Worm (Caenorhabditis elegans) whole organism, L2 larva: ENCODE results near the gene npp-20.

ENCODE experiments used
- C34F6.9 ChIP-seq: fragments of 150-350 bp; optimal IDR thresholded peaks from 2 replicates; lab custom pipeline; 2014; ENCODE audit warnings: missing biosample characterization, missing genetic modification characterization
- F13H6.1 ChIP-seq: sonication (generic microtip); optimal IDR thresholded peaks from 2 replicates; lab custom pipeline; 2016; ENCODE audit warnings: missing genetic modification characterization, missing compliant biosample characterization
- R02D3.7 ChIP-seq: fragments of 150-350 bp; optimal IDR thresholded peaks from 2 replicates; lab custom pipeline; 2014; ENCODE audit warnings: missing biosample characterization, missing genetic modification characterization
- Y55F3AM.14 ChIP-seq: fragments of 200-800 bp; sonication (Bioruptor generic); optimal IDR thresholded peaks from 2 replicates; lab custom pipeline; 2018; ENCODE audit warnings: mild to moderate bottlenecking, missing genetic modification characterization, missing compliant biosample characterization
- ZK546.5 ChIP-seq: sonication (generic microtip); optimal IDR thresholded peaks from 2 replicates; lab custom pipeline; 2017; ENCODE audit warnings: missing biosample characterization, missing genetic modification characterization
- alr-1 ChIP-seq: fragments of 150-350 bp; optimal IDR thresholded peaks from 2 replicates; lab custom pipeline; 2014; ENCODE audit warnings: missing biosample characterization, missing genetic modification characterization
- aly-2 ChIP-seq: fragments of 150-350 bp; optimal IDR thresholded peaks from 2 replicates; lab custom pipeline; 2014; ENCODE audit warnings: missing biosample characterization, missing genetic modification characterization
- ama-1 ChIP-seq: fragments of 150-350 bp; optimal IDR thresholded peaks from 2 replicates; lab custom pipeline; 2018; ENCODE audit warnings: inconsistent platforms
- blmp-1 ChIP-seq: sonication (generic microtip); optimal IDR thresholded peaks from 2 replicates; lab custom pipeline; 2017; ENCODE audit warnings: missing genetic modification characterization, mild to moderate bottlenecking, missing compliant biosample characterization, antibody characterized with exemption, moderate library complexity; ENCODE audit not compliant: insufficient read depth
- ceh-16 ChIP-seq: fragments of 150-350 bp; optimal IDR thresholded peaks from 2 replicates; lab custom pipeline; 2014; ENCODE audit warnings: missing biosample characterization, missing genetic modification characterization
- ceh-82 ChIP-seq: fragments of 150-350 bp; optimal IDR thresholded peaks from 2 replicates; lab custom pipeline; 2014; ENCODE audit warnings: missing biosample characterization, missing genetic modification characterization
- crh-2 ChIP-seq: sonication (generic microtip); optimal IDR thresholded peaks from 2 replicates; lab custom pipeline; 2017; ENCODE audit warnings: missing biosample characterization, missing genetic modification characterization
- dmd-4 ChIP-seq: sonication (generic microtip); optimal IDR thresholded peaks from 2 replicates; lab custom pipeline; 2017; ENCODE audit warnings: missing biosample characterization, missing genetic modification characterization
- elt-1 ChIP-seq: fragments of 150-350 bp; optimal IDR thresholded peaks from 2 replicates; lab custom pipeline; 2014; ENCODE audit warnings: missing biosample characterization, missing genetic modification characterization
- elt-3 ChIP-seq: sonication (generic microtip); optimal IDR thresholded peaks from 2 replicates; lab custom pipeline; 2017; ENCODE audit warnings: missing biosample characterization, missing genetic modification characterization
- fos-1 ChIP-seq: fragments of 150-350 bp; optimal IDR thresholded peaks from 2 replicates; lab custom pipeline; 2014; ENCODE audit warnings: missing biosample characterization, missing genetic modification characterization
- gmeb-1 ChIP-seq: fragments of 150-350 bp; optimal IDR thresholded peaks from 2 replicates; lab custom pipeline; 2014; ENCODE audit warnings: missing biosample characterization, missing genetic modification characterization
- lin-11 ChIP-seq: fragments of 150-350 bp; sonication (generic microtip); optimal IDR thresholded peaks from 2 replicates; lab custom pipeline; 2014; ENCODE audit warnings: missing biosample characterization, missing genetic modification characterization, inconsistent platforms, mixed read lengths
- lin-13 ChIP-seq: fragments of 150-350 bp; optimal IDR thresholded peaks from 2 replicates; lab custom pipeline; 2014; ENCODE audit warnings: missing biosample characterization, missing genetic modification reagents, missing genetic modification characterization
- lin-39 ChIP-seq: fragments of 150-350 bp; optimal IDR thresholded peaks from 2 replicates; lab custom pipeline; 2014; ENCODE audit warnings: missing biosample characterization, missing genetic modification reagents, missing genetic modification characterization
- lsy-2 ChIP-seq, 2 experiments: fragments of 150-350 bp in 1 of 2; sonication (generic microtip) in 1 of 2; optimal IDR thresholded peaks; 2 replicates each; lab custom pipeline; 2014 to 2017; ENCODE audit warnings: missing biosample characterization in 2 of 2, missing genetic modification characterization in 2 of 2
- mab-5 ChIP-seq: fragments of 150-350 bp; optimal IDR thresholded peaks from 2 replicates; lab custom pipeline; 2014; ENCODE audit warnings: missing biosample characterization, missing genetic modification characterization
- mbf-1 ChIP-seq: sonication (generic microtip); optimal IDR thresholded peaks from 2 replicates; lab custom pipeline; 2017; ENCODE audit warnings: missing biosample characterization, missing genetic modification characterization
- mdl-1 ChIP-seq, 2 experiments: fragments of 150-350 bp in 1 of 2; sonication (generic microtip) in 1 of 2; optimal IDR thresholded peaks; 2 replicates each; lab custom pipeline; 2017; ENCODE audit warnings: missing biosample characterization in 2 of 2, missing genetic modification characterization in 2 of 2
- nhr-10 ChIP-seq: sonication (generic microtip); optimal IDR thresholded peaks from 2 replicates; lab custom pipeline; 2017; ENCODE audit warnings: missing biosample characterization, missing genetic modification characterization
- nhr-11 ChIP-seq: fragments of 150-350 bp; optimal IDR thresholded peaks from 2 replicates; lab custom pipeline; 2014; ENCODE audit warnings: missing biosample characterization, missing genetic modification characterization
- nhr-12 ChIP-seq: fragments of 150-350 bp; optimal IDR thresholded peaks from 2 replicates; lab custom pipeline; 2014; ENCODE audit warnings: missing biosample characterization, missing genetic modification characterization
- nhr-129 ChIP-seq: fragments of 150-350 bp; optimal IDR thresholded peaks from 2 replicates; lab custom pipeline; 2014; ENCODE audit warnings: missing biosample characterization, missing genetic modification characterization
- nhr-21 ChIP-seq: fragments of 150-350 bp; optimal IDR thresholded peaks from 2 replicates; lab custom pipeline; 2014; ENCODE audit warnings: missing biosample characterization, missing genetic modification characterization
- nhr-23 ChIP-seq: fragments of 150-350 bp; optimal IDR thresholded peaks from 2 replicates; lab custom pipeline; 2014; ENCODE audit warnings: missing biosample characterization, missing genetic modification reagents, missing genetic modification characterization
- nhr-237 ChIP-seq: fragments of 150-350 bp; optimal IDR thresholded peaks from 2 replicates; lab custom pipeline; 2014; ENCODE audit warnings: missing biosample characterization, missing genetic modification characterization
- nhr-25 ChIP-seq: fragments of 150-350 bp; sonication (generic microtip); optimal IDR thresholded peaks from 3 replicates; lab custom pipeline; 2014; ENCODE audit warnings: missing biosample characterization, missing genetic modification characterization
- nhr-6 ChIP-seq: fragments of 150-350 bp; optimal IDR thresholded peaks from 2 replicates; lab custom pipeline; 2014; ENCODE audit warnings: missing biosample characterization, missing genetic modification characterization
- nhr-77 ChIP-seq: fragments of 150-350 bp; optimal IDR thresholded peaks from 2 replicates; lab custom pipeline; 2014; ENCODE audit warnings: missing biosample characterization, missing genetic modification characterization
- peb-1 ChIP-seq: fragments of 150-350 bp; optimal IDR thresholded peaks from 2 replicates; lab custom pipeline; 2014; ENCODE audit warnings: missing biosample characterization, missing genetic modification characterization
- sem-4 ChIP-seq: fragments of 150-350 bp; optimal IDR thresholded peaks from 2 replicates; lab custom pipeline; 2014; ENCODE audit warnings: missing biosample characterization, missing genetic modification reagents, missing genetic modification characterization
- skn-1 ChIP-seq: sonication (generic microtip); optimal IDR thresholded peaks from 2 replicates; lab custom pipeline; 2017; ENCODE audit warnings: missing biosample characterization, missing genetic modification characterization
- sma-3 ChIP-seq: sonication (generic microtip); optimal IDR thresholded peaks from 2 replicates; lab custom pipeline; 2016; ENCODE audit warnings: missing genetic modification reagents, missing genetic modification characterization, missing compliant biosample characterization
- sma-9 ChIP-seq, 2 experiments: fragments of 150-350 bp in 1 of 2; sonication (generic microtip) in 1 of 2; optimal IDR thresholded peaks; 2 replicates each; lab custom pipeline; 2014 to 2016; ENCODE audit warnings: missing genetic modification characterization in 2 of 2, mild to moderate bottlenecking in 1 of 2, missing biosample characterization in 1 of 2, missing compliant biosample characterization in 1 of 2, missing genetic modification reagents in 1 of 2, moderate library complexity in 1 of 2
- snpc-4 ChIP-seq: fragments of 150-350 bp; optimal IDR thresholded peaks from 2 replicates; lab custom pipeline; 2014; ENCODE audit warnings: missing biosample characterization, missing genetic modification characterization
- unc-39 ChIP-seq: fragments of 150-350 bp; optimal IDR thresholded peaks from 2 replicates; lab custom pipeline; 2014; ENCODE audit warnings: missing biosample characterization, missing genetic modification characterization
- unc-55 ChIP-seq: fragments of 150-350 bp; sonication (generic microtip); optimal IDR thresholded peaks from 3 replicates; lab custom pipeline; 2014; ENCODE audit warnings: missing biosample characterization, missing genetic modification reagents, missing genetic modification characterization
- zag-1 ChIP-seq: fragments of 150-350 bp; optimal IDR thresholded peaks from 2 replicates; lab custom pipeline; 2014; ENCODE audit warnings: missing biosample characterization, missing genetic modification characterization
- ztf-11 ChIP-seq: sonication (generic microtip); optimal IDR thresholded peaks from 2 replicates; lab custom pipeline; 2017; ENCODE audit warnings: missing biosample characterization, missing genetic modification characterization

Gene npp-20

ce11 chrIV:1515891-1516290 is 20.1 kb upstream of the npp-20 start:
- no peak for TF ChIP-seq snpc-4 (tag; lab: Kevin White, UChicago)
- no peak for TF ChIP-seq mdl-1 (tag; optimal IDR thresholded peaks at IDR 0.05; lab: Kevin White, UChicago)
- no peak for TF ChIP-seq Y55F3AM.14
- TF ChIP-seq nhr-77 (tag; lab: Kevin White, UChicago): no peak
- no peak for TF ChIP-seq ZK546.5 (tag; lab: Kevin White, UChicago)
- TF ChIP-seq nhr-12 (tag; lab: Kevin White, UChicago): no peak

ce11 chrIV:1514415-1514814 is 18.6 kb upstream of the npp-20 start:
- TF ChIP-seq ztf-11 (tag; lab: Kevin White, UChicago) (no peak), skn-1 (tag; lab: Kevin White, UChicago) (no peak), snpc-4 (tag; lab: Kevin White, UChicago) (no peak), ama-1 (lab: Kevin White, UChicago) (no peak), fos-1 (no peak), R02D3.7 (tag; lab: Kevin White, UChicago) (no peak), lin-39 (tag; lab: Kevin White, UChicago) (no peak), nhr-10 (tag; lab: Kevin White, UChicago) (no peak), lin-13 (GFP tag; lab: Kevin White, UChicago) (no peak), unc-55 (no peak), gmeb-1 (tag; lab: Kevin White, UChicago) (no peak), lin-11 (no peak), aly-2 (no peak), nhr-23 (tag; lab: Kevin White, UChicago) (no peak), unc-39 (tag; lab: Kevin White, UChicago) (no peak)

ce11 chrIV:1512944-1513343 is 17.1 kb upstream of the npp-20 start:
- no peak for TF ChIP-seq elt-3
- no peak for TF ChIP-seq snpc-4 (tag; lab: Kevin White, UChicago)
- no peak for TF ChIP-seq lin-39 (tag; lab: Kevin White, UChicago)
- TF ChIP-seq ZK546.5 (tag; lab: Kevin White, UChicago): no peak
- no peak for TF ChIP-seq skn-1 (tag; lab: Kevin White, UChicago)

- TF ChIP-seq alr-1: no peak
- TF ChIP-seq ztf-11 (tag; lab: Kevin White, UChicago): no peak
- TF ChIP-seq fos-1: peak; percentile 15
- no peak for TF ChIP-seq sma-9 (GFP tag; optimal IDR thresholded peaks at IDR 0.05; lab: Kevin White, UChicago)
- no peak for TF ChIP-seq sma-9 (tag; optimal IDR thresholded peaks at IDR 0.05; lab: Kevin White, UChicago)
- TF ChIP-seq crh-2 (tag; lab: Kevin White, UChicago): peak; percentile 11
- TF ChIP-seq, all 48 proteins: peak for 2
Observed at ce11 chrIV:1510241-1510640, 14.4 kb upstream of the npp-20 start, which contains the start of gene txt-4. txt-4 (plus strand) TSS chrIV:1510564.

- no peak for TF ChIP-seq sem-4 (tag; lab: Kevin White, UChicago)
- TF ChIP-seq nhr-10 (tag; lab: Kevin White, UChicago): no peak
- no peak for TF ChIP-seq blmp-1 (tag; lab: Kevin White, UChicago)
- TF ChIP-seq mab-5 (tag; lab: Kevin White, UChicago): peak; percentile 62
- no peak for TF ChIP-seq zag-1 (tag; lab: Kevin White, UChicago)
- no peak for TF ChIP-seq nhr-12 (tag; lab: Kevin White, UChicago)
- no peak for TF ChIP-seq nhr-237 (tag; lab: Kevin White, UChicago)
- peak; percentile 67 for TF ChIP-seq nhr-129 (tag; lab: Kevin White, UChicago)
- TF ChIP-seq nhr-6 (tag; lab: Kevin White, UChicago): no peak
- TF ChIP-seq lin-39 (tag; lab: Kevin White, UChicago): no peak
- TF ChIP-seq ZK546.5 (tag; lab: Kevin White, UChicago): no peak
- no peak for TF ChIP-seq nhr-23 (tag; lab: Kevin White, UChicago)
- TF ChIP-seq snpc-4 (tag; lab: Kevin White, UChicago): peak; percentile 18
- peak; percentile 80 for TF ChIP-seq C34F6.9 (tag; lab: Kevin White, UChicago)
- no peak for TF ChIP-seq mbf-1 (tag; lab: Kevin White, UChicago)
- peak; percentile 66 for TF ChIP-seq crh-2 (tag; lab: Kevin White, UChicago)
- TF ChIP-seq elt-1: no peak
- TF ChIP-seq sma-9 (GFP tag; optimal IDR thresholded peaks at IDR 0.05; lab: Kevin White, UChicago): no peak
- TF ChIP-seq sma-9 (tag; optimal IDR thresholded peaks at IDR 0.05; lab: Kevin White, UChicago): no peak
- TF ChIP-seq F13H6.1 (tag; lab: Kevin White, UChicago): peak; percentile 51
- no peak for TF ChIP-seq nhr-11 (tag; lab: Kevin White, UChicago)
- TF ChIP-seq unc-39 (tag; lab: Kevin White, UChicago): no peak
- no peak for TF ChIP-seq elt-3
- no peak for TF ChIP-seq ceh-16 (tag; lab: Kevin White, UChicago)
- peak; percentile 25 for TF ChIP-seq ama-1 (lab: Kevin White, UChicago)
- peak; percentile 58 for TF ChIP-seq lin-13 (GFP tag; lab: Kevin White, UChicago)
- TF ChIP-seq dmd-4 (tag; lab: Kevin White, UChicago): no peak
- peak; percentile 44 for TF ChIP-seq nhr-25 (tag; lab: Kevin White, UChicago)
- peak in 1 of 2 experiments; percentile 78 for TF ChIP-seq lsy-2 (tag; optimal IDR thresholded peaks at IDR 0.05; lab: Kevin White, UChicago)
- TF ChIP-seq ceh-82 (tag; lab: Kevin White, UChicago): no peak
- peak; percentile 21 for TF ChIP-seq nhr-21 (tag; lab: Kevin White, UChicago)
- peak; percentile 25 for TF ChIP-seq fos-1
- peak; percentile 60 for TF ChIP-seq sma-3 (GFP tag; lab: Kevin White, UChicago)
- no peak for TF ChIP-seq peb-1
- no peak for TF ChIP-seq ztf-11 (tag; lab: Kevin White, UChicago)
Observed at ce11 chrIV:1497448-1497847, 1.6 kb upstream of the npp-20 start, which contains the start of gene hxk-3. hxk-3 (plus strand) TSS chrIV:1497626.
